Worm (Caenorhabditis elegans): ENCODE results near the gene fbxa-100.

The fbxa-100 gene

DNA sequence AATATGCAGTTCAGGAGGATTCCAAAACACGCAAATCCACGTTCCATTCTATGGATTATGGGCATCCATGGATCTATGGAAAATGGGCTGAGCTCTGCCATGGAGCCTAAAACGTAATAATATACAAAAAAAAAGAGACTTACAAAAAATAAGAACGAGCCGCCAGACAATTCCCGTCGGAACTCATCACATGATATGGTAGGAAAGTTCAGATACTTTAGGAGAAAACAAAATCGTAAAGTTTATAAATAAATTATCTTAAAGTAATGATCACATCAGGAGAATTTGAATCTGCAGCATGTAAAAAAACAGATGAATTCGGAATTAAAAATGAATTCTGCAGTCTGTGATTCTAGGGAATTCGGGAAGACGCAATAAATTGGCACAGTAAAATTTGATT lies 46.2 kb downstream of the fbxa-100 start, which contains the start of gene str-232:
str-232 (minus strand) TSS at position 101 of the 400 bp plus-strand sequence.
- no peak for TF ChIP-seq W03F9.2 (tag; optimal IDR thresholded peaks at IDR 0.05)
- TF ChIP-seq dao-5 (tag; optimal IDR thresholded peaks at IDR 0.05): no peak
- no peak for TF ChIP-seq him-1 (tag; optimal IDR thresholded peaks at IDR 0.05)

Data from whole organism, L4/young adult.